Worm (Caenorhabditis elegans) whole organism, mixed stage, embryonic: Measurements from ENCODE around the gene K03B8.11.

Source experiments
- M03D4.4 ChIP-seq: sonication (generic microtip); optimal IDR thresholded peaks from 2 replicates; lab custom pipeline; 2017; ENCODE audit warnings: mild to moderate bottlenecking, missing genetic modification characterization, missing compliant biosample characterization
- bed-3 ChIP-seq: fragments of 200-800 bp; sonication (Bioruptor generic); optimal IDR thresholded peaks from 3 replicates; lab custom pipeline; 2018; ENCODE audit warnings: mild to moderate bottlenecking, missing genetic modification characterization, moderate library complexity, missing compliant biosample characterization
- ceh-39 ChIP-seq: fragments of 150-350 bp; optimal IDR thresholded peaks from 2 replicates; lab custom pipeline; 2014; ENCODE audit warnings: missing biosample characterization, missing genetic modification characterization
- ceh-83 ChIP-seq: fragments of 200-800 bp; sonication (Bioruptor generic); optimal IDR thresholded peaks from 2 replicates; lab custom pipeline; 2018; ENCODE audit warnings: mild to moderate bottlenecking, missing genetic modification characterization, missing compliant biosample characterization
- ces-1 ChIP-seq: fragments of 150-350 bp; optimal IDR thresholded peaks from 2 replicates; lab custom pipeline; 2014; ENCODE audit warnings: missing biosample characterization, missing genetic modification reagents, missing genetic modification characterization
- cnd-1 ChIP-seq: fragments of 200-800 bp; sonication (Bioruptor generic); optimal IDR thresholded peaks from 2 replicates; lab custom pipeline; 2018; ENCODE audit warnings: mild to moderate bottlenecking, missing genetic modification characterization, missing compliant biosample characterization
- drap-1 ChIP-seq: fragments of 200-800 bp; sonication (Bioruptor generic); optimal IDR thresholded peaks from 3 replicates; lab custom pipeline; 2018; ENCODE audit warnings: mild to moderate bottlenecking, missing genetic modification characterization, missing compliant biosample characterization
- elt-1 ChIP-seq: sonication (generic microtip); optimal IDR thresholded peaks from 2 replicates; lab custom pipeline; 2017; ENCODE audit warnings: missing genetic modification characterization, mild to moderate bottlenecking, missing compliant biosample characterization, antibody characterized with exemption, moderate library complexity, borderline replicate concordance; ENCODE audit not compliant: insufficient read depth
- elt-3 ChIP-seq: fragments of 150-350 bp; optimal IDR thresholded peaks from 2 replicates; lab custom pipeline; 2014; ENCODE audit warnings: missing biosample characterization, missing genetic modification characterization
- flh-1 ChIP-seq: fragments of 200-800 bp; sonication (Bioruptor generic); optimal IDR thresholded peaks from 2 replicates; lab custom pipeline; 2018; ENCODE audit warnings: mild to moderate bottlenecking, missing genetic modification characterization, moderate library complexity, missing compliant biosample characterization
- ham-2 ChIP-seq: fragments of 200-800 bp; sonication (Bioruptor generic); optimal IDR thresholded peaks from 2 replicates; lab custom pipeline; 2018; ENCODE audit warnings: mild to moderate bottlenecking, missing genetic modification characterization, missing compliant biosample characterization
- hlh-1 ChIP-seq: fragments of 150-350 bp; optimal IDR thresholded peaks from 2 replicates; lab custom pipeline; 2014; ENCODE audit warnings: missing biosample characterization, missing genetic modification reagents, missing genetic modification characterization
- lin-13 ChIP-seq: fragments of 150-350 bp; optimal IDR thresholded peaks from 2 replicates; lab custom pipeline; 2014; ENCODE audit warnings: missing biosample characterization, missing genetic modification characterization
- lin-32 ChIP-seq: fragments of 200-800 bp; sonication (Bioruptor generic); optimal IDR thresholded peaks from 2 replicates; lab custom pipeline; 2018; ENCODE audit warnings: mild to moderate bottlenecking, missing genetic modification characterization, missing compliant biosample characterization
- lsy-2 ChIP-seq: fragments of 150-350 bp; optimal IDR thresholded peaks from 2 replicates; lab custom pipeline; 2014; ENCODE audit warnings: missing biosample characterization, missing genetic modification characterization
- mab-5 ChIP-seq: fragments of 150-350 bp; optimal IDR thresholded peaks from 2 replicates; lab custom pipeline; 2014; ENCODE audit warnings: missing biosample characterization, missing genetic modification characterization
- nhr-12 ChIP-seq: fragments of 150-350 bp; optimal IDR thresholded peaks from 2 replicates; lab custom pipeline; 2014; ENCODE audit warnings: missing biosample characterization, missing genetic modification characterization
- nhr-2 ChIP-seq: fragments of 150-350 bp; optimal IDR thresholded peaks from 2 replicates; lab custom pipeline; 2014; ENCODE audit warnings: missing biosample characterization, missing genetic modification characterization
- nhr-237 ChIP-seq: fragments of 150-350 bp; optimal IDR thresholded peaks from 2 replicates; lab custom pipeline; 2014; ENCODE audit warnings: missing biosample characterization, missing genetic modification characterization
- nhr-28 ChIP-seq: fragments of 150-350 bp; optimal IDR thresholded peaks from 2 replicates; lab custom pipeline; 2014; ENCODE audit warnings: missing biosample characterization, missing genetic modification characterization
- nhr-76 ChIP-seq: sonication (generic microtip); optimal IDR thresholded peaks from 2 replicates; lab custom pipeline; 2017; ENCODE audit warnings: missing biosample characterization, missing genetic modification characterization
- pha-4 ChIP-seq: fragments of 150-350 bp; optimal IDR thresholded peaks from 2 replicates; lab custom pipeline; 2018; ENCODE audit warnings: missing biosample characterization, missing genetic modification reagents, missing genetic modification characterization
- sem-2 ChIP-seq: fragments of 200-800 bp; sonication (Bioruptor generic); optimal IDR thresholded peaks from 2 replicates; lab custom pipeline; 2018; ENCODE audit warnings: mild to moderate bottlenecking, missing genetic modification characterization, missing compliant biosample characterization
- sptf-1 ChIP-seq: sonication (generic microtip); optimal IDR thresholded peaks from 2 replicates; lab custom pipeline; 2017; ENCODE audit warnings: mild to moderate bottlenecking, missing genetic modification characterization, moderate library complexity, missing compliant biosample characterization
- unc-62 ChIP-seq: fragments of 150-350 bp; optimal IDR thresholded peaks from 2 replicates; lab custom pipeline; 2014; ENCODE audit warnings: missing biosample characterization, missing genetic modification reagents, missing genetic modification characterization
- zip-8 ChIP-seq: fragments of 150-350 bp; optimal IDR thresholded peaks from 2 replicates; lab custom pipeline; 2014; ENCODE audit warnings: missing biosample characterization, missing genetic modification characterization
- ztf-11 ChIP-seq: fragments of 150-350 bp; optimal IDR thresholded peaks from 2 replicates; lab custom pipeline; 2014; ENCODE audit warnings: missing biosample characterization, missing genetic modification characterization

Gene K03B8.11

ce11 chrV:11373918-11374317 lies 16.4 kb downstream of the K03B8.11 start:
- no peak for TF ChIP-seq ztf-11 (tag; lab: Kevin White, UChicago)
- TF ChIP-seq hlh-1 (tag; lab: Kevin White, UChicago) = no peak
- peak; percentile 92 for TF ChIP-seq zip-8
- TF ChIP-seq sem-2 (GFP tag; lab: Kevin White, UChicago) = no peak
- TF ChIP-seq nhr-28 (tag; lab: Kevin White, UChicago) = no peak

DNA sequence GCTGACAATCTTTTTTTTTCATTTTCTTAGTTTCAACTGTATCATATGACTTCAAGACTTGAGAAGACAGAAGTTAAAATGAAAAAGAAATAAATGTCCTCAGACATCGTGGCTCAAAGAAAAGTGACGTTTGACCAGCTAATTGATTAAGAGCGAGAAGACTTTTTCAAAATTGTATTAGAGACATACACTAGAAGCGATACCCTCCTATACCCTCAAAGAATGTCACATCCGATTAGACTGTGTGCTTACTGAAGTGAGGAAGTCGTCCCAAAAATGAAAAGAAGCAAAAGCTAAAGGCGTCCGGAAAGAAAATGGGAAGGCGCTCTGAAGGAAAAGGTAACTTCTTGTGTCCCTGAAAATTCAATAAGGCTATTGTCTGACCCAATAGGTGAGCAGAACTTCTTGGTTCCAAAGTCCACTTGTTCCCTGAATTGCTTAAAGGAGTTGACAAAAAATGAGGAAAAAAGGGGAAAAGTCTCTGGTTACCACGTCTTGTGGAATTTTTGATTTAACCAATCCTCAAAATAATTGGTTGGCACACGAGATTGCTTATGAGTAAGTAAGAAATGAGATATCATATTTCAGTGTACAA lies 17.9 kb downstream of the K03B8.11 start:
- TF ChIP-seq ces-1 (GFP tag; lab: Kevin White, UChicago) (peak; percentile 73), hlh-1 (tag; lab: Kevin White, UChicago) (no peak)
- TF ChIP-seq, all 35 proteins: peak for 1

DNA sequence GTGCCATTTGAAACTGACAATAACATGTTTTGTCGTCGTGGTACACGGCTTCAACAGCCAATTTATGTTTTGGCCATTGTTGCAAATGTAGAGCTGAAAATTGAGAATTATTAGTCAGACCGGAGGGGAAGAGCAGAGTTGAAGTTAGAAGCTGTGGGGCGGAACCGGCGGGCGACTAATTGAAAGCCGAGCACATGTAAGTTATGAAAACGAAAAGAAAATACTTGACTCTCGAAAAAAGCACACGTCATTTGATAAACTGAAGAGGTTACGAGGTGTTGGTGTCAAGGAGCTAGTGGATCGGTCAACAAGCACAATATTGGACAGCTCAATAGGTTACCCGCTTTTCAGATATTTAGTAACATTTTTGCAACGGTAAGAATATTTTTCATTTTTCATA lies 24.2 kb downstream of the K03B8.11 start, which contains the start of gene dop-5:
TSS of gene dop-5 (minus strand) at position 101 of the 400 bp plus-strand sequence.
- TF ChIP-seq lin-13 (tag; lab: Kevin White, UChicago) (no peak), mab-5 (tag; lab: Kevin White, UChicago) (no peak), sptf-1 (tag; lab: Kevin White, UChicago) (no peak), bed-3 (GFP tag; lab: Kevin White, UChicago) (no peak), M03D4.4 (tag; lab: Kevin White, UChicago) (no peak), drap-1 (GFP tag; lab: Kevin White, UChicago) (no peak), nhr-237 (tag; lab: Kevin White, UChicago) (no peak), ham-2 (GFP tag; lab: Kevin White, UChicago) (no peak), flh-1 (no peak), sem-2 (GFP tag; lab: Kevin White, UChicago) (no peak), nhr-76 (tag; lab: Kevin White, UChicago) (no peak), elt-1 (tag; lab: Kevin White, UChicago) (no peak), ces-1 (GFP tag; lab: Kevin White, UChicago) (no peak), cnd-1 (tag; lab: Kevin White, UChicago) (no peak), pha-4 (tag; lab: Kevin White, UChicago) (no peak), unc-62 (GFP tag; lab: Kevin White, UChicago) (no peak), ceh-39 (no peak)
- TF ChIP-seq, all 35 proteins: peak for 0

ce11 chrV:11363575-11363974 lies 26.7 kb downstream of the K03B8.11 start:
- TF ChIP-seq ceh-83 (no peak), lsy-2 (tag; lab: Kevin White, UChicago) (no peak), zip-8 (no peak), nhr-2 (tag; lab: Kevin White, UChicago) (no peak)

ce11 chrV:11354264-11354663 lies 36.0 kb downstream of the K03B8.11 start:
- TF ChIP-seq lin-13 (tag; lab: Kevin White, UChicago) (no peak), unc-62 (GFP tag; lab: Kevin White, UChicago) (no peak), M03D4.4 (tag; lab: Kevin White, UChicago) (no peak), bed-3 (GFP tag; lab: Kevin White, UChicago) (no peak), lsy-2 (tag; lab: Kevin White, UChicago) (no peak), flh-1 (no peak), ces-1 (GFP tag; lab: Kevin White, UChicago) (peak; percentile 52)

DNA sequence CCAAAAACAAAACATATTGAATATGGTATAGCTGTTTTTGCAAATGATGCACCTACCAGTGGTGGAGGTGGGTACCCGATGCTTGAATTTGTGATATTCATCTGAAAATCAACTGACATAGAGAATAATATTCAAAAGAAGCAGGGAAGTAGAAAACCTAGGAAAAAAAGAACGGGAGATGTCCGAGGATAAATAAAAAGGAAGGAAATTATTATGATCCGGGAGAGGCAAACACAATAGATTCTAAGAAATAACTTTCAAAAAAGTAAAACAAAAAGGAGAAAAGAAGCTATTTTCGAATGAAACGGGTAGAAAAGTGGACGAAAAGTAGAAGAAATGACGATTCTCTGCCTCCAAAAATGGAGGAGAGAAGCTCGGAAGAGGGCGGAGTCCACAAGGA lies 37.4 kb downstream of the K03B8.11 start, which contains the start of gene npr-25:
TSS of gene npr-25 (minus strand) at position 101 of the 400 bp plus-strand sequence.
- TF ChIP-seq nhr-76 (tag; lab: Kevin White, UChicago) = no peak
- TF ChIP-seq lsy-2 (tag; lab: Kevin White, UChicago) = no peak
- no peak for TF ChIP-seq lin-32 (GFP tag; lab: Kevin White, UChicago)
- TF ChIP-seq drap-1 (GFP tag; lab: Kevin White, UChicago) = no peak
- no peak for TF ChIP-seq unc-62 (GFP tag; lab: Kevin White, UChicago)
- TF ChIP-seq flh-1 = no peak
- no peak for TF ChIP-seq bed-3 (GFP tag; lab: Kevin White, UChicago)
- TF ChIP-seq ztf-11 (tag; lab: Kevin White, UChicago) = no peak
- no peak for TF ChIP-seq nhr-12
- TF ChIP-seq cnd-1 (tag; lab: Kevin White, UChicago) = no peak
- TF ChIP-seq elt-3 (tag; lab: Kevin White, UChicago) = no peak
- TF ChIP-seq lin-13 (tag; lab: Kevin White, UChicago) = no peak
